Worm (Caenorhabditis elegans): ENCODE data around the gene D2063.1.

- TF ChIP-seq ceh-16 (tag; optimal IDR thresholded peaks at IDR 0.05) (no peak), unc-39 (tag; optimal IDR thresholded peaks at IDR 0.05) (no peak), unc-62 (GFP tag; optimal IDR thresholded peaks at IDR 0.05) (no peak), mdl-1 (tag; optimal IDR thresholded peaks at IDR 0.05) (no peak), elt-3 (tag; optimal IDR thresholded peaks at IDR 0.05) (no peak), zag-1 (tag; optimal IDR thresholded peaks at IDR 0.05) (no peak), nhr-77 (tag; optimal IDR thresholded peaks at IDR 0.05) (no peak), blmp-1 (tag; optimal IDR thresholded peaks at IDR 0.05; ENCODE audit: insufficient read depth) (no peak), nhr-11 (tag; optimal IDR thresholded peaks at IDR 0.05) (no peak), alr-1 (tag; optimal IDR thresholded peaks at IDR 0.05) (no peak), lsy-2 (tag; optimal IDR thresholded peaks at IDR 0.05) (no peak), lin-13 (GFP tag; optimal IDR thresholded peaks at IDR 0.05) (no peak), lin-11 (tag; optimal IDR thresholded peaks at IDR 0.05) (no peak)
These were observed 50.7 kb downstream of the D2063.1 start, which contains the start of gene F32D1.8 for ce11 chrV:4377622-4378021.
